Worm (Caenorhabditis elegans) whole organism, early embryonic: ENCODE data around the gene W08E12.6.

Source experiments
- ama-1 ChIP-seq: fragments of 150-350 bp; optimal IDR thresholded peaks from 2 replicates; lab custom pipeline; 2014
- hmbx-1 ChIP-seq: sonication (generic microtip); optimal IDR thresholded peaks from 2 replicates; lab custom pipeline; 2016; ENCODE audit warnings: mild to moderate bottlenecking, missing genetic modification characterization, missing compliant biosample characterization
- scrt-1 ChIP-seq: fragments of 200-800 bp; sonication (Bioruptor generic); IDR thresholded peaks from 2 replicates; pipeline ENCODE4 v1.3.6; 2022; ENCODE audit warnings: missing genetic modification characterization, missing compliant biosample characterization
- tbx-11 ChIP-seq: fragments of 200-800 bp; sonication (Bioruptor generic); IDR thresholded peaks from 2 replicates; pipeline ENCODE4 v1.3.6; 2022; ENCODE audit warnings: missing genetic modification characterization, missing compliant biosample characterization

- TF ChIP-seq ama-1 (lab: Kevin White, UChicago) (no peak), hmbx-1 (tag; lab: Kevin White, UChicago) (no peak), tbx-11 (GFP tag; lab: Robert Waterston, UW) (no peak), scrt-1 (GFP tag; lab: Robert Waterston, UW) (no peak)
These were observed 12.8 kb downstream of the W08E12.6 start, which contains the start of gene zip-11 for ce11 chrIV:3311243-3311642.
